Worm (Caenorhabditis elegans) whole organism, midembryonic: ENCODE measurements around the gene anmt-3.

Experiments used
- cog-1 ChIP-seq: sonication (generic microtip); optimal IDR thresholded peaks from 2 replicates; lab custom pipeline; 2016; ENCODE audit warnings: missing genetic modification characterization, missing compliant biosample characterization
- flt-1 ChIP-seq: fragments of 200-800 bp; sonication (Bioruptor generic); IDR thresholded peaks from 2 replicates; pipeline ENCODE4 v1.3.6; 2022; ENCODE audit warnings: missing genetic modification characterization, missing compliant biosample characterization
- klf-2 ChIP-seq: fragments of 200-800 bp; sonication (Bioruptor generic); conservative IDR thresholded peaks from 2 replicates; pipeline ENCODE4 v1.3.6; 2022; ENCODE audit warnings: missing genetic modification reagents, missing genetic modification characterization, missing compliant biosample characterization
- med-1 ChIP-seq: sonication (generic microtip); optimal IDR thresholded peaks from 2 replicates; lab custom pipeline; 2017; ENCODE audit warnings: missing genetic modification characterization, mild to moderate bottlenecking, missing compliant biosample characterization, antibody characterized with exemption, missing genetic modification reagents; ENCODE audit not compliant: insufficient read depth
- tab-1 ChIP-seq: fragments of 200-800 bp; sonication (Bioruptor generic); IDR thresholded peaks from 2 replicates; pipeline ENCODE4 v1.3.6; 2022; ENCODE audit warnings: missing genetic modification characterization, missing compliant biosample characterization
- ztf-23 ChIP-seq: fragments of 200-800 bp; sonication (Bioruptor generic); IDR thresholded peaks from 2 replicates; pipeline ENCODE4 v1.3.6; 2022; ENCODE audit warnings: missing genetic modification reagents, missing genetic modification characterization, missing compliant biosample characterization

- TF ChIP-seq flt-1 (GFP tag; lab: Robert Waterston, UW) (no peak), cog-1 (tag; lab: Kevin White, UChicago) (no peak), med-1 (no peak), ztf-23 (GFP tag; lab: Robert Waterston, UW) (no peak), tab-1 (GFP tag; lab: Robert Waterston, UW) (no peak), klf-2 (GFP tag; lab: Robert Waterston, UW) (no peak)
These were observed 18.0 kb upstream of the anmt-3 start, which contains the start of gene unc-41 for ce11 chrV:9976138-9976537.
